Worm (Caenorhabditis elegans) whole organism, mixed stage, embryonic: Measurements from ENCODE around the gene oac-37.

Experiments used
- M03D4.4 ChIP-seq: sonication (generic microtip); optimal IDR thresholded peaks from 2 replicates; lab custom pipeline; 2017; ENCODE audit warnings: mild to moderate bottlenecking, missing genetic modification characterization, missing compliant biosample characterization
- bed-3 ChIP-seq: fragments of 200-800 bp; sonication (Bioruptor generic); optimal IDR thresholded peaks from 3 replicates; lab custom pipeline; 2018; ENCODE audit warnings: mild to moderate bottlenecking, missing genetic modification characterization, moderate library complexity, missing compliant biosample characterization
- blmp-1 ChIP-seq: fragments of 150-350 bp; optimal IDR thresholded peaks from 2 replicates; lab custom pipeline; 2014; ENCODE audit warnings: missing biosample characterization, missing genetic modification characterization
- ceh-39 ChIP-seq: fragments of 150-350 bp; optimal IDR thresholded peaks from 2 replicates; lab custom pipeline; 2014; ENCODE audit warnings: missing biosample characterization, missing genetic modification characterization
- ceh-83 ChIP-seq: fragments of 200-800 bp; sonication (Bioruptor generic); optimal IDR thresholded peaks from 2 replicates; lab custom pipeline; 2018; ENCODE audit warnings: mild to moderate bottlenecking, missing genetic modification characterization, missing compliant biosample characterization
- ces-1 ChIP-seq: fragments of 150-350 bp; optimal IDR thresholded peaks from 2 replicates; lab custom pipeline; 2014; ENCODE audit warnings: missing biosample characterization, missing genetic modification reagents, missing genetic modification characterization
- cnd-1 ChIP-seq: fragments of 200-800 bp; sonication (Bioruptor generic); optimal IDR thresholded peaks from 2 replicates; lab custom pipeline; 2018; ENCODE audit warnings: mild to moderate bottlenecking, missing genetic modification characterization, missing compliant biosample characterization
- elt-1 ChIP-seq: sonication (generic microtip); optimal IDR thresholded peaks from 2 replicates; lab custom pipeline; 2017; ENCODE audit warnings: missing genetic modification characterization, mild to moderate bottlenecking, missing compliant biosample characterization, antibody characterized with exemption, moderate library complexity, borderline replicate concordance; ENCODE audit not compliant: insufficient read depth
- flh-1 ChIP-seq: fragments of 200-800 bp; sonication (Bioruptor generic); optimal IDR thresholded peaks from 2 replicates; lab custom pipeline; 2018; ENCODE audit warnings: mild to moderate bottlenecking, missing genetic modification characterization, moderate library complexity, missing compliant biosample characterization
- ham-2 ChIP-seq: fragments of 200-800 bp; sonication (Bioruptor generic); optimal IDR thresholded peaks from 2 replicates; lab custom pipeline; 2018; ENCODE audit warnings: mild to moderate bottlenecking, missing genetic modification characterization, missing compliant biosample characterization
- hlh-1 ChIP-seq: fragments of 150-350 bp; optimal IDR thresholded peaks from 2 replicates; lab custom pipeline; 2014; ENCODE audit warnings: missing biosample characterization, missing genetic modification reagents, missing genetic modification characterization
- lin-32 ChIP-seq: fragments of 200-800 bp; sonication (Bioruptor generic); optimal IDR thresholded peaks from 2 replicates; lab custom pipeline; 2018; ENCODE audit warnings: mild to moderate bottlenecking, missing genetic modification characterization, missing compliant biosample characterization
- lsy-2 ChIP-seq: fragments of 150-350 bp; optimal IDR thresholded peaks from 2 replicates; lab custom pipeline; 2014; ENCODE audit warnings: missing biosample characterization, missing genetic modification characterization
- mab-5 ChIP-seq: fragments of 150-350 bp; optimal IDR thresholded peaks from 2 replicates; lab custom pipeline; 2014; ENCODE audit warnings: missing biosample characterization, missing genetic modification characterization
- mep-1 ChIP-seq: fragments of 150-350 bp; optimal IDR thresholded peaks from 2 replicates; lab custom pipeline; 2017; ENCODE audit warnings: missing biosample characterization, missing genetic modification reagents, missing genetic modification characterization, inconsistent platforms
- mls-2 ChIP-seq: sonication (generic microtip); optimal IDR thresholded peaks from 2 replicates; lab custom pipeline; 2016; ENCODE audit warnings: mild to moderate bottlenecking, missing genetic modification characterization, moderate library complexity, missing compliant biosample characterization
- nhr-12 ChIP-seq: fragments of 150-350 bp; optimal IDR thresholded peaks from 2 replicates; lab custom pipeline; 2014; ENCODE audit warnings: missing biosample characterization, missing genetic modification characterization
- nhr-2 ChIP-seq: fragments of 150-350 bp; optimal IDR thresholded peaks from 2 replicates; lab custom pipeline; 2014; ENCODE audit warnings: missing biosample characterization, missing genetic modification characterization
- nhr-237 ChIP-seq: fragments of 150-350 bp; optimal IDR thresholded peaks from 2 replicates; lab custom pipeline; 2014; ENCODE audit warnings: missing biosample characterization, missing genetic modification characterization
- nhr-28 ChIP-seq: fragments of 150-350 bp; optimal IDR thresholded peaks from 2 replicates; lab custom pipeline; 2014; ENCODE audit warnings: missing biosample characterization, missing genetic modification characterization
- nhr-76 ChIP-seq: sonication (generic microtip); optimal IDR thresholded peaks from 2 replicates; lab custom pipeline; 2017; ENCODE audit warnings: missing biosample characterization, missing genetic modification characterization
- pha-4 ChIP-seq: fragments of 150-350 bp; optimal IDR thresholded peaks from 2 replicates; lab custom pipeline; 2018; ENCODE audit warnings: missing biosample characterization, missing genetic modification reagents, missing genetic modification characterization
- sem-2 ChIP-seq: fragments of 200-800 bp; sonication (Bioruptor generic); optimal IDR thresholded peaks from 2 replicates; lab custom pipeline; 2018; ENCODE audit warnings: mild to moderate bottlenecking, missing genetic modification characterization, missing compliant biosample characterization
- snpc-4 ChIP-seq: fragments of 150-350 bp; optimal IDR thresholded peaks from 2 replicates; lab custom pipeline; 2014; ENCODE audit warnings: missing biosample characterization, missing genetic modification characterization
- sptf-1 ChIP-seq: sonication (generic microtip); optimal IDR thresholded peaks from 2 replicates; lab custom pipeline; 2017; ENCODE audit warnings: mild to moderate bottlenecking, missing genetic modification characterization, moderate library complexity, missing compliant biosample characterization
- tbx-8 ChIP-seq: fragments of 200-800 bp; sonication (Bioruptor generic); optimal IDR thresholded peaks from 2 replicates; lab custom pipeline; 2018; ENCODE audit warnings: mild to moderate bottlenecking, missing genetic modification characterization, moderate library complexity, missing compliant biosample characterization
- unc-120 ChIP-seq: sonication (generic microtip); optimal IDR thresholded peaks from 2 replicates; lab custom pipeline; 2017; ENCODE audit warnings: missing genetic modification characterization, missing compliant biosample characterization; ENCODE audit not compliant: poor library complexity, severe bottlenecking
- unc-39 ChIP-seq: fragments of 150-350 bp; optimal IDR thresholded peaks from 2 replicates; lab custom pipeline; 2014; ENCODE audit warnings: missing biosample characterization, missing genetic modification characterization
- unc-62 ChIP-seq: fragments of 150-350 bp; optimal IDR thresholded peaks from 2 replicates; lab custom pipeline; 2014; ENCODE audit warnings: missing biosample characterization, missing genetic modification reagents, missing genetic modification characterization
- zip-8 ChIP-seq: fragments of 150-350 bp; optimal IDR thresholded peaks from 2 replicates; lab custom pipeline; 2014; ENCODE audit warnings: missing biosample characterization, missing genetic modification characterization
- ztf-11 ChIP-seq: fragments of 150-350 bp; optimal IDR thresholded peaks from 2 replicates; lab custom pipeline; 2014; ENCODE audit warnings: missing biosample characterization, missing genetic modification characterization

oac-37 gene

DNA sequence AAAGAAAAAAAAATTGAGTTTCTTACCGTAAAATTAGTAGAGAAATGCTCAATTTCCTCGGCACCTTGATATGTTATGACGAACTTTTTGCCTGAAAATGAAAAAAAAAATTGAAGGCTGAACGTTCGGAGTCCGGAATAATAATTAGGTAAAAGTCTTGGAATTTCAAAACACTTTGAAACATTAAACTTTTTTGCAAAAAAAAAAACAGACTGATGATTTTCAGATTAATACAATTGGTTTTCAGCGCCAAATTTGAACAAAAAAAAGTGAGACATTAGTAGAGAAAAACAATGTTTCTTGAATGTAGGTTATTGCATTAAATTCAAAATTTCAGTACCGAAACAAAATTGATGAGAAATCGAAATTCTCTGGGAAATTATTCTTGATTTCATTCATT is 21.7 kb upstream of the oac-37 start, which contains the start of gene nkcc-1:
Gene nkcc-1 (minus strand): TSS at position 101 of the 400 bp plus-strand sequence.
- no peak for TF ChIP-seq elt-1
- no peak for TF ChIP-seq tbx-8
- TF ChIP-seq unc-120, result no peak
- TF ChIP-seq unc-39 (tag; lab: Kevin White, UChicago), result no peak
- TF ChIP-seq nhr-237 (tag; lab: Kevin White, UChicago), result no peak
- TF ChIP-seq lsy-2 (tag; lab: Kevin White, UChicago), result no peak
- TF ChIP-seq bed-3 (GFP tag; lab: Kevin White, UChicago), result no peak
- TF ChIP-seq ceh-39 (tag; lab: Kevin White, UChicago), result no peak
- no peak for TF ChIP-seq hlh-1 (tag; lab: Kevin White, UChicago)
- no peak for TF ChIP-seq mls-2
- no peak for TF ChIP-seq nhr-28
- no peak for TF ChIP-seq sptf-1 (tag; lab: Kevin White, UChicago)
- no peak for TF ChIP-seq snpc-4
- TF ChIP-seq M03D4.4, result no peak
- no peak for TF ChIP-seq nhr-12 (tag; lab: Kevin White, UChicago)
- no peak for TF ChIP-seq ces-1 (GFP tag; lab: Kevin White, UChicago)

DNA sequence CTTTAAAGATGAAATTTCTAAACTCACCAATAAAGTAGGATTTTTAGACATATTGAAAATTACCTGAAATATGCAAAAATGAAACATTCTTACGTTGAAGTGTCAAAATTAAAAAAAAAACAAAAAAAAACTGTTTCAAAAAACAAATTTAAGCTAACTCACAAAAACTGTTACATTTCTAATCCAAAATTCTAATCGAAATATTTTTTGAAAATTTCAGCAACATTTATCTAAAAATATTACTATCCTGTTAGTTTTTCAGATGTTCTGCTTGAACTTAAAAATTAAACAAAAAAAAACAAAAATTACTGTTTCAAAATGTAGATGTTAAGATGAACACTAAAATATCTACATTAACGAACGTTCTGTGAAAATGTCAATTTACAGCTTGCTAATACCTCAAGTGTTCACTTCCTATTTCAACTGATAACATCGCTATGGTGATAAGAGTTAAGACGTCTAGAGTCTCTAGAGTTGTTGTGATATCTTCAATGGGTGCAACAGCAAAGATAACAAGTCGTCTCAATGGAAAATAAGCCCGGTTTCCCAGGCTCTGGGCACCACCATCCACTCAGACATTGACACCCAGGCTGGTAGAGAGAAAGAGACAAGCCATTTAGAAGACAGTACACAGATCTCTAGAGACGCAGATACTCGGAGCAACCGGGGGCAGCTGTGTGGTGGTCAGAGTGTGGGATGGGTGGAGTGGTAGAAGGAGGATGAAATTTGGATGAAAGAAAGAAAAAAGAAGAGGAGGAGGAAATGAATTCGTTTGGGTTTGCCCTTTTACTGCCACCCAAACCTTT is 17.7 kb upstream of the oac-37 start, which contains the start of gene H12I19.115:
Gene H12I19.115 (minus strand): TSS at position 51 of the 806 bp plus-strand sequence.
- no peak for TF ChIP-seq blmp-1 (tag; lab: Kevin White, UChicago)
- no peak for TF ChIP-seq ham-2 (GFP tag; lab: Kevin White, UChicago)
- TF ChIP-seq cnd-1, result no peak
- TF ChIP-seq snpc-4, result no peak
- peak; percentile 94 for TF ChIP-seq hlh-1 (tag; lab: Kevin White, UChicago)
- no peak for TF ChIP-seq mab-5
- peak; percentile 13 for TF ChIP-seq unc-62 (GFP tag; lab: Kevin White, UChicago)
- peak; percentile 16 for TF ChIP-seq ceh-83 (GFP tag; lab: Kevin White, UChicago)
- TF ChIP-seq lin-32 (GFP tag; lab: Kevin White, UChicago), result peak; percentile 28
- peak; percentile 57 for TF ChIP-seq ces-1 (GFP tag; lab: Kevin White, UChicago)

DNA sequence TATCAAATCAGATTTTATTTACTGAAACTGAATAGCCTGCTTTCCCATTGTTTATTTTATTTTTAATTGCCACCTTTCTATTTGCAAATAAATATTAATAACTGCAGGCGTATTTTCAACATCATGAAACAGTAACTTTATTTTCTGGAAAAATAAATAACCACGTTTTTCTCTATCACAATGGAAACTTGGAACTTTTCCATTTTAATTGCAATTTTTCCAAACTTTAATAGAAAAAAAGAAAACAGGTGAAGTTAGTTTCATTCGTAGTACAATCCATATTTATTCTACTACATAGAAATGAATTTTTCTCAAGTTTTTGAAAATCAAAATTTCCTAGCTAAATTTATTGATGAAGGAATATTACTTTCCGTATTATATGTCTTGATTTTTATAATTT is 16.6 kb upstream of the oac-37 start, which contains the start of gene srz-42:
Gene srz-42 (plus strand): TSS at position 301 of the 400 bp plus-strand sequence.
- TF ChIP-seq elt-1 (no peak), unc-120 (no peak), mab-5 (no peak), lsy-2 (tag; lab: Kevin White, UChicago) (no peak), pha-4 (tag; lab: Kevin White, UChicago) (no peak), flh-1 (no peak), ces-1 (GFP tag; lab: Kevin White, UChicago) (no peak), cnd-1 (no peak), ztf-11 (tag; lab: Kevin White, UChicago) (no peak), sptf-1 (tag; lab: Kevin White, UChicago) (no peak), nhr-237 (tag; lab: Kevin White, UChicago) (no peak), unc-39 (tag; lab: Kevin White, UChicago) (no peak), nhr-28 (no peak), mls-2 (no peak), nhr-76 (tag; lab: Kevin White, UChicago) (no peak)

DNA sequence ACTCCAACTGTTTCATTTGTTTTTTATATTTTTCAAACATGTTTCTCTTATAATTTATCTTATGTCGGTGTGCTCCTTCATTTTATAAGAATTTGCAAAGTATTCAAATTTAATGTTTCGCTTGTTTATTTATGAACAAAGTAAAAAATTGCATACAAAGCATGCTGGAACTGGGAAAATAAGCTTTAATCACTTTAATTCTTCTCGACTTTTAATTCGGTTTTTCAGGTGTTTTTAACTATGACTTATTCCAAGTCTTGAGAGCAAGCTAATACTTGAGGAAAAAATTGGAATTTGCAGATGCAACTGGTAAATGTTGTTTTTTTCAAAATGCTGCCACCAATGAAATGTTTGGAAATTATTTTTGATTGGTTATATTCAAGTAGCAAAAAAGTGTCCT is 13.9 kb upstream of the oac-37 start, which contains the start of gene srz-59:
Gene srz-59 (plus strand): TSS at position 301 of the 400 bp plus-strand sequence.
- TF ChIP-seq flh-1, result no peak
- no peak for TF ChIP-seq ces-1 (GFP tag; lab: Kevin White, UChicago)
- TF ChIP-seq elt-1, result no peak
- no peak for TF ChIP-seq nhr-12 (tag; lab: Kevin White, UChicago)
- TF ChIP-seq mls-2, result no peak
- TF ChIP-seq unc-120, result no peak
- TF ChIP-seq bed-3 (GFP tag; lab: Kevin White, UChicago), result no peak
- no peak for TF ChIP-seq blmp-1 (tag; lab: Kevin White, UChicago)
- TF ChIP-seq ceh-39 (tag; lab: Kevin White, UChicago), result no peak
- no peak for TF ChIP-seq unc-62 (GFP tag; lab: Kevin White, UChicago)
- TF ChIP-seq sem-2 (GFP tag; lab: Kevin White, UChicago), result no peak
- TF ChIP-seq mep-1 (tag; lab: Kevin White, UChicago), result no peak
- no peak for TF ChIP-seq tbx-8
- no peak for TF ChIP-seq nhr-237 (tag; lab: Kevin White, UChicago)
- no peak for TF ChIP-seq M03D4.4
- TF ChIP-seq, all 35 proteins: peak for 0

DNA sequence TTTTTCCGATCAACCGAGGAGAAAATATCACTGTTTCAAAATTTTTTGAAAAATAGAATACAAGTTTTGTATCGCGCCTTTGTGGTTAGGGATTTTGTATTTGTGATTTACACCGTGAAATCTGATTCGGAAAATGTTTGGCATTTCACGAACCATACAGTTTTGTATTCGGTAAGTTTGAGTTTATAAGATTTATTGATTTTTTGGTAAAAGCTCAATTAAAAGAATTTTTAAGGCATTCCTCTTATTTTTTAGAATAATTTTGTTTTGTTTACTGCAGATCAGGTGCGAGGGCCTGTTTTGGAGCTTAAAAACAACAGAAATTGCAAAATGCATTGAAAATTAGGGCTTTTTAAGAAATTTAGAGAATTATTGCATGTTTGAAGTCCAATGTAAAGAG is 12.3 kb upstream of the oac-37 start:
- TF ChIP-seq nhr-28 (no peak), nhr-2 (tag; lab: Kevin White, UChicago) (no peak), zip-8 (tag; lab: Kevin White, UChicago) (no peak), tbx-8 (no peak), sptf-1 (tag; lab: Kevin White, UChicago) (no peak)
